Worm (Caenorhabditis elegans): ENCODE results near the gene cyp-43A1.

- TF ChIP-seq sea-1 (GFP tag; conservative IDR thresholded peaks at IDR 0.05) (no peak), flt-1 (GFP tag; IDR thresholded peaks at IDR 0.05) (no peak), pes-1 (GFP tag; IDR thresholded peaks at IDR 0.05) (no peak), B0310.2 (tag; optimal IDR thresholded peaks at IDR 0.05) (no peak), F13C5.2 (tag; optimal IDR thresholded peaks at IDR 0.05) (no peak), hnd-1 (tag; optimal IDR thresholded peaks at IDR 0.05) (no peak), ceh-13 (GFP tag; optimal IDR thresholded peaks at IDR 0.05) (no peak), tbx-37 (GFP tag; conservative IDR thresholded peaks at IDR 0.05) (no peak), ama-1 (optimal IDR thresholded peaks at IDR 0.05) (no peak), tbx-11 (GFP tag; IDR thresholded peaks at IDR 0.05) (no peak)
These were observed 9.4 kb downstream of the cyp-43A1 start for ce11 chrX:5723758-5724157.

All from whole organism, early embryonic.